Worm (Caenorhabditis elegans): ENCODE data around the gene Y22D7AL.10.

ce11 chrIII:1583529-1583928 lies 35.2 kb downstream of the Y22D7AL.10 start:
- TF ChIP-seq him-1 (tag; optimal IDR thresholded peaks at IDR 0.05) (no peak), W03F9.2 (tag; optimal IDR thresholded peaks at IDR 0.05) (no peak), dao-5 (tag; optimal IDR thresholded peaks at IDR 0.05) (no peak)
